Worm (Caenorhabditis elegans) whole organism, L2 larva: Measurements from ENCODE around the gene sru-31.

Source experiments
- C34F6.9 ChIP-seq: fragments of 150-350 bp; optimal IDR thresholded peaks from 2 replicates; lab custom pipeline; 2014; ENCODE audit warnings: missing biosample characterization, missing genetic modification characterization
- F13H6.1 ChIP-seq: sonication (generic microtip); optimal IDR thresholded peaks from 2 replicates; lab custom pipeline; 2016; ENCODE audit warnings: missing genetic modification characterization, missing compliant biosample characterization
- ama-1 ChIP-seq: fragments of 150-350 bp; optimal IDR thresholded peaks from 2 replicates; lab custom pipeline; 2018; ENCODE audit warnings: inconsistent platforms
- blmp-1 ChIP-seq: sonication (generic microtip); optimal IDR thresholded peaks from 2 replicates; lab custom pipeline; 2017; ENCODE audit warnings: missing genetic modification characterization, mild to moderate bottlenecking, missing compliant biosample characterization, antibody characterized with exemption, moderate library complexity; ENCODE audit not compliant: insufficient read depth
- ceh-16 ChIP-seq: fragments of 150-350 bp; optimal IDR thresholded peaks from 2 replicates; lab custom pipeline; 2014; ENCODE audit warnings: missing biosample characterization, missing genetic modification characterization
- crh-2 ChIP-seq: sonication (generic microtip); optimal IDR thresholded peaks from 2 replicates; lab custom pipeline; 2017; ENCODE audit warnings: missing biosample characterization, missing genetic modification characterization
- dmd-4 ChIP-seq: sonication (generic microtip); optimal IDR thresholded peaks from 2 replicates; lab custom pipeline; 2017; ENCODE audit warnings: missing biosample characterization, missing genetic modification characterization
- fos-1 ChIP-seq: fragments of 150-350 bp; optimal IDR thresholded peaks from 2 replicates; lab custom pipeline; 2014; ENCODE audit warnings: missing biosample characterization, missing genetic modification characterization
- lin-11 ChIP-seq: fragments of 150-350 bp; sonication (generic microtip); optimal IDR thresholded peaks from 2 replicates; lab custom pipeline; 2014; ENCODE audit warnings: missing biosample characterization, missing genetic modification characterization, inconsistent platforms, mixed read lengths
- lin-13 ChIP-seq: fragments of 150-350 bp; optimal IDR thresholded peaks from 2 replicates; lab custom pipeline; 2014; ENCODE audit warnings: missing biosample characterization, missing genetic modification reagents, missing genetic modification characterization
- lsy-2 ChIP-seq, 2 experiments: fragments of 150-350 bp in 1 of 2; sonication (generic microtip) in 1 of 2; optimal IDR thresholded peaks; 2 replicates each; lab custom pipeline; 2014 to 2017; ENCODE audit warnings: missing biosample characterization in 2 of 2, missing genetic modification characterization in 2 of 2
- mdl-1 ChIP-seq, 2 experiments: fragments of 150-350 bp in 1 of 2; sonication (generic microtip) in 1 of 2; optimal IDR thresholded peaks; 2 replicates each; lab custom pipeline; 2017; ENCODE audit warnings: missing biosample characterization in 2 of 2, missing genetic modification characterization in 2 of 2
- nhr-10 ChIP-seq: sonication (generic microtip); optimal IDR thresholded peaks from 2 replicates; lab custom pipeline; 2017; ENCODE audit warnings: missing biosample characterization, missing genetic modification characterization
- nhr-129 ChIP-seq: fragments of 150-350 bp; optimal IDR thresholded peaks from 2 replicates; lab custom pipeline; 2014; ENCODE audit warnings: missing biosample characterization, missing genetic modification characterization
- nhr-25 ChIP-seq: fragments of 150-350 bp; sonication (generic microtip); optimal IDR thresholded peaks from 3 replicates; lab custom pipeline; 2014; ENCODE audit warnings: missing biosample characterization, missing genetic modification characterization
- peb-1 ChIP-seq: fragments of 150-350 bp; optimal IDR thresholded peaks from 2 replicates; lab custom pipeline; 2014; ENCODE audit warnings: missing biosample characterization, missing genetic modification characterization
- sma-3 ChIP-seq: sonication (generic microtip); optimal IDR thresholded peaks from 2 replicates; lab custom pipeline; 2016; ENCODE audit warnings: missing genetic modification reagents, missing genetic modification characterization, missing compliant biosample characterization
- sma-9 ChIP-seq, 2 experiments: fragments of 150-350 bp in 1 of 2; sonication (generic microtip) in 1 of 2; optimal IDR thresholded peaks; 2 replicates each; lab custom pipeline; 2014 to 2016; ENCODE audit warnings: missing genetic modification characterization in 2 of 2, mild to moderate bottlenecking in 1 of 2, missing biosample characterization in 1 of 2, missing compliant biosample characterization in 1 of 2, missing genetic modification reagents in 1 of 2, moderate library complexity in 1 of 2
- snpc-4 ChIP-seq: fragments of 150-350 bp; optimal IDR thresholded peaks from 2 replicates; lab custom pipeline; 2014; ENCODE audit warnings: missing biosample characterization, missing genetic modification characterization
- zag-1 ChIP-seq: fragments of 150-350 bp; optimal IDR thresholded peaks from 2 replicates; lab custom pipeline; 2014; ENCODE audit warnings: missing biosample characterization, missing genetic modification characterization

The sru-31 gene

ce11 chrV:9856978-9857377 lies 40.5 kb downstream of the sru-31 start:
- TF ChIP-seq peb-1 (tag; lab: Kevin White, UChicago) (no peak), fos-1 (tag; lab: Kevin White, UChicago) (peak; percentile 6), sma-9 (GFP tag; optimal IDR thresholded peaks at IDR 0.05; lab: Kevin White, UChicago) (peak; percentile 7), sma-9 (tag; optimal IDR thresholded peaks at IDR 0.05; lab: Kevin White, UChicago) (no peak), crh-2 (peak; percentile 39)

- TF ChIP-seq mdl-1 (tag; optimal IDR thresholded peaks at IDR 0.05; lab: Kevin White, UChicago) = no peak
- no peak for TF ChIP-seq ceh-16 (tag; lab: Kevin White, UChicago)
- no peak for TF ChIP-seq lin-13 (GFP tag; lab: Kevin White, UChicago)
- TF ChIP-seq dmd-4 (tag; lab: Kevin White, UChicago) = no peak
- no peak for TF ChIP-seq nhr-25 (tag; lab: Kevin White, UChicago)
- TF ChIP-seq lin-11 (tag; lab: Kevin White, UChicago) = no peak
- TF ChIP-seq nhr-10 (tag; lab: Kevin White, UChicago) = no peak
- TF ChIP-seq nhr-129 = no peak
- TF ChIP-seq blmp-1 (tag; lab: Kevin White, UChicago) = no peak
- no peak for TF ChIP-seq zag-1
- no peak for TF ChIP-seq crh-2
- no peak for TF ChIP-seq sma-3
- no peak for TF ChIP-seq ama-1 (lab: Kevin White, UChicago)
- TF ChIP-seq snpc-4 = no peak
- no peak for TF ChIP-seq F13H6.1
These were observed 43.4 kb downstream of the sru-31 start, which contains the start of gene lsy-12 for ce11 chrV:9859863-9860262. Gene lsy-12 (minus strand): TSS chrV:9859963.

DNA sequence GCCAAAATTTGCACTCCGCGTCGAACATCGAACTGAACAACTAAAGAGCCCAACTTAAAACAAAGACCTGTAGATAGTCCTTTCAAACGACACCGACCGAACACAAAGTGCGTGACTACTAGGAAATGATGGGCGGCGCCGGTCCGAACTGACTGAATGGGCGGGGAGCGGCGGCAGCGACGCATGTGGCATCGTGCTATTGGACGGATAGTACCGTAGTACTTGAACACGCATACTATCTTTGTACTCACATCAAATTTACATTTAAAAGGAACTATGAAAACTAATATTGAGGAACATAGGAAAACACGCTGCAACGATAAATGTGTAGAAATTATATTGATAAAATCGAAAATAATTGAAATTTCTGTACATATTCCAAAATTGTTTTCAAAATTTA lies 43.8 kb downstream of the sru-31 start:
- TF ChIP-seq C34F6.9 (tag; lab: Kevin White, UChicago) (no peak), lsy-2 (tag; optimal IDR thresholded peaks at IDR 0.05; lab: Kevin White, UChicago) (peak in 1 of 2 experiments; percentile 82)
